Fruit fly (Drosophila melanogaster): ENCODE results near the gene CG34041.

- peak; percentile 19 for TF ChIP-seq OdsH (GFP tag; optimal IDR thresholded peaks at IDR 0.05)
- peak in 1 of 2 experiments; percentile 51 for TF ChIP-seq foxo (GFP tag; optimal IDR thresholded peaks at IDR 0.05)
- TF ChIP-seq psq (GFP tag; optimal IDR thresholded peaks at IDR 0.05): peak; percentile 1
- no peak for TF ChIP-seq Myc (optimal IDR thresholded peaks at IDR 0.05)
Measured at dm6 chr3R:30540196-30540595, 32.4 kb downstream of the CG34041 start.
